Fruit fly (Drosophila melanogaster): ENCODE data around the gene CG3634.

DNA sequence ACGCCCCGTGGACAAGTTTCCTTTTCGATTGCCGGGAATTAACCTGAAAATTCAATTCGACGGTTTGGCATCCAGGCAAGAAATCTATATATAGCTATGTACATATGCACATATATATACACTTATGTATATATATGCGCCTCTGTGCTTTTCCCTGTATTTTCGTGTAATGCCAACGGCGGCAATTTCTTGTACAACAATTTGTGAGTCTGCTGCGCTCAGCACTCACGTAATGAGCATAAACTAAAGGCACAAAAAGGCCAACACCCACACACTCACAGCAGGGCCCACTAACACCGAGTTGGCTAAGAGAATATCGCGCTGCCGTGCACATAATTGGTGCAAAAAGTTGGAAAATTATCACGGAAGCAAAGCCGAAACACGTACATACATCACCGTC lies 47.6 kb downstream of the CG3634 start:
- TF ChIP-seq fd59A (GFP tag; optimal IDR thresholded peaks at IDR 0.05): no peak
- TF ChIP-seq Eip78C (GFP tag): no peak
- no peak for TF ChIP-seq CG7368 (GFP tag; optimal IDR thresholded peaks at IDR 0.05)
- no peak for TF ChIP-seq eg (GFP tag; IDR thresholded peaks at IDR 0.05)
- TF ChIP-seq Met (GFP tag; optimal IDR thresholded peaks at IDR 0.05): no peak
- TF ChIP-seq ss (GFP tag; optimal IDR thresholded peaks at IDR 0.05): no peak
